Fruit fly (Drosophila melanogaster) Kc167 (cell line): Measurements from ENCODE around the gene swa.

Experiments
- Sin3A ChIP-seq: fragments of >200 bp; optimal IDR thresholded peaks from 2 replicates; lab custom pipeline; 2018; ENCODE audit warnings: missing external identifiers
- insv ChIP-seq: fragments of >200 bp; optimal IDR thresholded peaks from 3 replicates; lab custom pipeline; 2018; ENCODE audit warnings: missing external identifiers
- psq ChIP-seq: fragments of >200 bp; optimal IDR thresholded peaks from 2 replicates; lab custom pipeline; 2017; ENCODE audit warnings: missing external identifiers

DNA sequence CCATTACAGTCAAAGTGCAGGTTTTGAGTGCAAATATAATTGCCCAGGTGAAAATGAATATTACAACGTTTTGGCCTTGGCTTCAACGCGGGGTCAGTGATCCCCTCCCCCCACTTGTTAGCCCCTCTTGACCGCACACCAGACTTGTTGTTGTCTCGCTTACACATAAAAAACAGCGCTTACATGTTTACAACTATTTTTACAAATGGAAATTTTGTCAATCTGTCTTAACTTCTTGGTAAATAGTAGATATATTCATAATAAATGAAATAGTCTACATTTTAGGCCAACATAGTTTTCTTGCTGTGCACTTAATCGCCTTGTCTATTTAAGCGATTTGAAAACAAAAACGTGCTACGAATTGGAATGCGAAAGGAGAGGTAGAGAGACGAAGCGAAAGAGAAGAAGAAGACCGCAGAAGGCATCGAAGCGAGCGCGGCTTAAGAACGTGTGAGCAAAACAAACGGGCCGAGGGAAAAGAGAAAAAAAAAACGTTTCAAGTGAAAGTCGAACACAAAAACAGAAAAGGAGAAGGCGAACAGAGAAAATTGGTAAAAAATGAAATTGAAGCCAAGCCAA is 25.4 kb downstream of the swa start:
- TF ChIP-seq psq (lab: Kevin White, UChicago) (no peak), Sin3A (no peak), insv (lab: Kevin White, UChicago) (no peak)
